Worm (Caenorhabditis elegans) whole organism, early embryonic: Measurements from ENCODE around the gene hda-5.

ENCODE experiments used
- B0310.2 ChIP-seq: sonication (generic microtip); optimal IDR thresholded peaks from 2 replicates; lab custom pipeline; 2016; ENCODE audit warnings: mild to moderate bottlenecking, missing genetic modification characterization, missing compliant biosample characterization
- ama-1 ChIP-seq: fragments of 150-350 bp; optimal IDR thresholded peaks from 2 replicates; lab custom pipeline; 2014
- ceh-13 ChIP-seq: fragments of 200-800 bp; sonication (Bioruptor generic); optimal IDR thresholded peaks from 2 replicates; lab custom pipeline; 2018; ENCODE audit warnings: mild to moderate bottlenecking, missing genetic modification characterization, missing compliant biosample characterization
- ceh-36 ChIP-seq: sonication (generic microtip); optimal IDR thresholded peaks from 2 replicates; lab custom pipeline; 2016; ENCODE audit warnings: missing genetic modification characterization, inconsistent platforms, missing compliant biosample characterization
- ets-7 ChIP-seq: sonication (generic microtip); optimal IDR thresholded peaks from 2 replicates; lab custom pipeline; 2016; ENCODE audit warnings: missing genotype, missing genetic modification characterization, missing compliant biosample characterization
- flt-1 ChIP-seq: fragments of 200-800 bp; sonication (Bioruptor generic); IDR thresholded peaks from 2 replicates; pipeline ENCODE4 v1.3.6; 2022; ENCODE audit warnings: missing genetic modification characterization, missing compliant biosample characterization
- hmbx-1 ChIP-seq: sonication (generic microtip); optimal IDR thresholded peaks from 2 replicates; lab custom pipeline; 2016; ENCODE audit warnings: mild to moderate bottlenecking, missing genetic modification characterization, missing compliant biosample characterization
- hmg-4 ChIP-seq: fragments of 200-800 bp; sonication (Bioruptor generic); optimal IDR thresholded peaks from 2 replicates; lab custom pipeline; 2018; ENCODE audit warnings: mild to moderate bottlenecking, missing genetic modification characterization, missing compliant biosample characterization
- hnd-1 ChIP-seq: sonication (generic microtip); optimal IDR thresholded peaks from 2 replicates; lab custom pipeline; 2016; ENCODE audit warnings: missing genetic modification characterization, missing compliant biosample characterization
- scrt-1 ChIP-seq: fragments of 200-800 bp; sonication (Bioruptor generic); IDR thresholded peaks from 2 replicates; pipeline ENCODE4 v1.3.6; 2022; ENCODE audit warnings: missing genetic modification characterization, missing compliant biosample characterization
- sea-1 ChIP-seq: fragments of 200-800 bp; sonication (Bioruptor generic); conservative IDR thresholded peaks from 2 replicates; pipeline ENCODE4 v1.3.6; 2022; ENCODE audit warnings: missing genetic modification characterization, missing compliant biosample characterization
- tbx-11 ChIP-seq: fragments of 200-800 bp; sonication (Bioruptor generic); IDR thresholded peaks from 2 replicates; pipeline ENCODE4 v1.3.6; 2022; ENCODE audit warnings: missing genetic modification characterization, missing compliant biosample characterization
- tra-4 ChIP-seq: sonication (generic microtip); optimal IDR thresholded peaks from 2 replicates; lab custom pipeline; 2017; ENCODE audit warnings: missing genetic modification characterization, missing compliant biosample characterization

DNA sequence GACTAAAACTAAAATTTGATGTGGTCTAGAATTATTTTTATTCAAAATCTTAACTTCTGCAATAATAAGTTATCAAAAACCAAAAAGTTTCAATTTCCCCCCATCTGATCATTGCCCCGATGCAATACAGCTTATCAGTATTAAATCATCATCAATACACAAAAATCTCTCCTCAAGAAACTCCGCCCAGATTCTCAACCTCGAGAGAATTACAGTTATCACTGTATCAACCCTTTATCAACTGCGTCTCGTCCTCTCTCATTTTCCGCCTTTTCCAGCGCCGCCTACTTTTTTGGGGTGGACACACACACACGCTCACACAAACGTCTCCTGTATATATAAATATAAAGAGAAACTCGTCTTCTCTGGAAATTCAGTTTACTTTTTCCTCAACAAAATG lies 43.5 kb downstream of the hda-5 start, which contains the start of gene T27D12.1:
- no peak for TF ChIP-seq ama-1 (lab: Kevin White, UChicago)
- TF ChIP-seq ceh-36 (tag; lab: Kevin White, UChicago), result no peak
- TF ChIP-seq B0310.2 (tag; lab: Kevin White, UChicago), result no peak
- TF ChIP-seq hmg-4 (GFP tag; lab: Kevin White, UChicago), result no peak
- TF ChIP-seq tra-4, result no peak
- TF ChIP-seq ets-7, result no peak
- no peak for TF ChIP-seq hnd-1 (tag; lab: Kevin White, UChicago)
- TF ChIP-seq hmbx-1 (tag; lab: Kevin White, UChicago), result no peak
- no peak for TF ChIP-seq flt-1 (GFP tag; lab: Robert Waterston, UW)
- TF ChIP-seq ceh-13 (GFP tag; lab: Kevin White, UChicago), result no peak
- no peak for TF ChIP-seq tbx-11 (GFP tag; lab: Robert Waterston, UW)
- no peak for TF ChIP-seq sea-1
- TF ChIP-seq scrt-1, result no peak
